Worm (Caenorhabditis elegans) whole organism, early embryonic: ENCODE data around the gene ndg-4.

Experiments
- tbx-11 ChIP-seq: fragments of 200-800 bp; sonication (Bioruptor generic); IDR thresholded peaks from 2 replicates; pipeline ENCODE4 v1.3.6; 2022; ENCODE audit warnings: missing genetic modification characterization, missing compliant biosample characterization
- tbx-37 ChIP-seq: fragments of 200-800 bp; sonication (Bioruptor generic); conservative IDR thresholded peaks from 2 replicates; pipeline ENCODE4 v1.3.6; 2022; ENCODE audit warnings: missing genetic modification reagents, missing genetic modification characterization, missing compliant biosample characterization

DNA sequence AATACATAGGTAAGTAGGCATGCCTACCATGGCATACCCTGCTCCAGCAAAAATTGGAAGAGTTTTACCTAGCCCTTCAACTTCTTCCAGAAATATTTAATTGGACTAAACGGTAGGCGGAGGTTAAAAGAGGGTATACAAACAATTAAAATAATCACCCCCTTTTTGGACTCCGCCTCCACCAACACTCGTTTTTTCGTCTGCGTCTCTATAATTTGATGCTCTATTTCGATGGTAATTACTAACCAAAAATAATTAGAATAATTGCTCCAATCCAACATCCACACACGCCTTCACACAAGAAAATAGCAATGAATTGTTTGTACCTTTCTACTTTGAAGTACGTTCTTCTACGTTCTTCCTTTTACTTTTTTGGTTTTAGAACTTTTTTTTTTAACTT, 14.4 kb downstream of the ndg-4 start:
- TF ChIP-seq tbx-11 (no peak), tbx-37 (GFP tag; lab: Robert Waterston, UW) (no peak)
